Fruit fly (Drosophila melanogaster): ENCODE measurements around the gene RPA2.

DNA sequence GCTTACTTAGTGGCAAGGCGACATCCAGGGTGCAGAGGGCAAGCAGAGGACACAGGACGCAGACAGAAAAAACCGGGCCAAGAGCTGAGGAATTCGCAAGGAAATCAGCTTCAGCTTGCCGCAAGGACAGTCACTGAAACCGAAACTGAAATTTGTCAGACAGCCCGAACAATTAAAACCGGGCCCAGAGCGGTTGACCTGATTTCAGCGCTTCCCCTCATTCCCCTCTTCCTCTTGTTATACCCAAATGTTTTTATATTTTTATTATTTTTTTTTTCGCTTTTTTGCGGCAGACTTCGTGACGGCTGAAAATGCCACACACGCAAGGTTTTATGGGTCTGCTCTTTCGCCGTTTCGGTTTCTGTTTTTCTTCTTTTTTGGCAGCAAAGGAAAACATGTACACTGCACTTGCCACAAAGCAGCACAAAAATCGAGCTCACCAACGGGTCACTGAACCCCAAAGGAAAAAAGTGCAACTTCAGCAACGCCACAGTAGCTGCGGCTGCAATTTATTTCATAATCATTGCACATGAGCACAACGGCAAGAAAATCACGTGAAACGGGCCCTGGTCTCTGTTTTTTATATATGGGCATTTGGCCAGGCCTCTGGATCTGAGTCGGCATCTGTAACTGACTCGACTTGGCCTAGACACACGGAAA lies 17.8 kb downstream of the RPA2 start:
- TF ChIP-seq Sox14 (GFP tag; optimal IDR thresholded peaks at IDR 0.05), result no peak
- TF ChIP-seq CG34406 (GFP tag; optimal IDR thresholded peaks at IDR 0.05), result no peak
- TF ChIP-seq CG11902 (GFP tag; optimal IDR thresholded peaks at IDR 0.05), result no peak
- TF ChIP-seq CG32006 (GFP tag; optimal IDR thresholded peaks at IDR 0.05), result no peak
- no peak for TF ChIP-seq Ets21C (GFP tag; optimal IDR thresholded peaks at IDR 0.05)
- no peak for TF ChIP-seq pdm3 (GFP tag; optimal IDR thresholded peaks at IDR 0.05)
